Fruit fly (Drosophila melanogaster) whole organism, embryonic: Measurements from ENCODE around the gene CG42494.

ENCODE experiments used
- Aef1 ChIP-seq: fragments of 200-800 bp; sonication (Bioruptor generic); IDR thresholded peaks from 3 replicates; pipeline ENCODE4 v1.3.6; 2022; ENCODE audit warnings: missing biosample characterization, missing genetic modification characterization
- Atf3 ChIP-seq: fragments of 200-800 bp; sonication (Bioruptor generic); optimal IDR thresholded peaks from 3 replicates; lab custom pipeline; 2016; ENCODE audit warnings: missing biosample characterization, missing genetic modification characterization
- CG11456 ChIP-seq: fragments of 200-800 bp; sonication (Bioruptor generic); IDR thresholded peaks from 3 replicates; pipeline ENCODE4 v1.3.6; 2022; ENCODE audit warnings: missing biosample characterization, missing genetic modification characterization
- CG11695 ChIP-seq: fragments of 200-800 bp; sonication (Bioruptor generic); IDR thresholded peaks from 3 replicates; pipeline ENCODE4 v1.3.6; 2022; ENCODE audit warnings: missing biosample characterization, missing genetic modification characterization
- CG12659 ChIP-seq: fragments of 200-800 bp; sonication (Bioruptor generic); optimal IDR thresholded peaks from 3 replicates; lab custom pipeline; 2017; ENCODE audit warnings: mild to moderate bottlenecking, missing biosample characterization, missing genetic modification reagents, missing genetic modification characterization
- CG12942 ChIP-seq: fragments of 200-800 bp; sonication (Bioruptor generic); optimal IDR thresholded peaks from 3 replicates; lab custom pipeline; 2016; ENCODE audit warnings: missing biosample characterization, missing genetic modification characterization
- CG13287 ChIP-seq: fragments of 200-800 bp; sonication (Bioruptor generic); IDR thresholded peaks from 2 replicates; pipeline ENCODE4 v1.3.6; 2022; ENCODE audit warnings: missing biosample characterization, missing genetic modification characterization; ENCODE audit not compliant: partially characterized antibody
- CG13894 ChIP-seq: fragments of 200-800 bp; sonication (Bioruptor generic); optimal IDR thresholded peaks from 3 replicates; lab custom pipeline; 2018; ENCODE audit warnings: missing biosample characterization, mild to moderate bottlenecking, missing genetic modification characterization, moderate library complexity
- CG14014 ChIP-seq: fragments of 200-800 bp; sonication (Bioruptor generic); IDR thresholded peaks from 2 replicates; pipeline ENCODE4 v1.3.6; 2022; ENCODE audit warnings: missing biosample characterization, missing genetic modification characterization
- CG1602 ChIP-seq: fragments of 200-800 bp; sonication (Bioruptor generic); optimal IDR thresholded peaks from 3 replicates; lab custom pipeline; 2016; ENCODE audit warnings: missing biosample characterization, missing genetic modification characterization
- CG16815 ChIP-seq: fragments of 200-800 bp; sonication (Bioruptor generic); optimal IDR thresholded peaks from 3 replicates; lab custom pipeline; 2017; ENCODE audit warnings: missing biosample characterization, mild to moderate bottlenecking, missing genetic modification characterization
- CG18011 ChIP-seq: fragments of 200-800 bp; sonication (Bioruptor generic); optimal IDR thresholded peaks from 2 replicates; lab custom pipeline; 2017; ENCODE audit warnings: missing biosample characterization, missing genetic modification characterization, mild to moderate bottlenecking, moderate library complexity, missing genotype
- CG2116 ChIP-seq: fragments of 200-800 bp; sonication (Bioruptor generic); optimal IDR thresholded peaks from 3 replicates; lab custom pipeline; 2018; ENCODE audit warnings: missing biosample characterization, mild to moderate bottlenecking, missing genetic modification characterization
- CG2129 ChIP-seq: fragments of 200-800 bp; sonication (Bioruptor generic); IDR thresholded peaks from 2 replicates; pipeline ENCODE4 v1.3.6; 2022; ENCODE audit warnings: missing biosample characterization, missing genetic modification characterization; ENCODE audit not compliant: partially characterized antibody
- CG30403 ChIP-seq: fragments of 200-800 bp; sonication (Bioruptor generic); optimal IDR thresholded peaks from 3 replicates; lab custom pipeline; 2016; ENCODE audit warnings: missing biosample characterization, missing genetic modification characterization
- CG31365 ChIP-seq: fragments of 200-800 bp; sonication (Bioruptor generic); optimal IDR thresholded peaks from 2 replicates; lab custom pipeline; 2018; ENCODE audit warnings: missing biosample characterization, mild to moderate bottlenecking, missing genetic modification characterization
- CG33557 ChIP-seq: fragments of 200-800 bp; sonication (Bioruptor generic); optimal IDR thresholded peaks from 2 replicates; lab custom pipeline; 2019; ENCODE audit warnings: missing biosample characterization, mild to moderate bottlenecking, missing genetic modification characterization, moderate library complexity
- CG4328 ChIP-seq: fragments of 200-800 bp; sonication (Bioruptor generic); optimal IDR thresholded peaks from 3 replicates; lab custom pipeline; 2017; ENCODE audit warnings: missing biosample characterization, missing genetic modification reagents, missing genetic modification characterization
- CG4404 ChIP-seq: fragments of 200-800 bp; sonication (Bioruptor generic); IDR thresholded peaks from 2 replicates; pipeline ENCODE4 v1.3.6; 2022; ENCODE audit warnings: missing biosample characterization, missing genetic modification characterization
- CG4707 ChIP-seq: fragments of 200-800 bp; sonication (Bioruptor generic); optimal IDR thresholded peaks from 2 replicates; lab custom pipeline; 2018; ENCODE audit warnings: missing biosample characterization, mild to moderate bottlenecking, missing genetic modification characterization, moderate library complexity
- CG6254 ChIP-seq: fragments of 200-800 bp; sonication (Bioruptor generic); optimal IDR thresholded peaks from 3 replicates; lab custom pipeline; 2017; ENCODE audit warnings: mild to moderate bottlenecking, missing biosample characterization, missing genetic modification reagents, missing genetic modification characterization
- CG6272 ChIP-seq: fragments of 200-800 bp; sonication (Bioruptor generic); IDR thresholded peaks from 2 replicates; pipeline ENCODE4 v1.3.6; 2022; ENCODE audit warnings: missing biosample characterization, missing genetic modification characterization
- CG7271 ChIP-seq: fragments of 200-800 bp; sonication (Bioruptor generic); optimal IDR thresholded peaks from 2 replicates; lab custom pipeline; 2018; ENCODE audit warnings: missing biosample characterization, mild to moderate bottlenecking, missing genetic modification characterization, moderate library complexity
- CG7745 ChIP-seq: fragments of 200-800 bp; sonication (Bioruptor generic); optimal IDR thresholded peaks from 2 replicates; lab custom pipeline; 2018; ENCODE audit warnings: missing biosample characterization, mild to moderate bottlenecking, missing genetic modification characterization, moderate library complexity
- CG7786 ChIP-seq: fragments of 200-800 bp; sonication (Bioruptor generic); optimal IDR thresholded peaks from 2 replicates; lab custom pipeline; 2016; ENCODE audit warnings: missing biosample characterization, missing genetic modification characterization
- D ChIP-seq, 2 experiments: fragments of 200-800 bp in 1 of 2; fragments of >200 bp in 1 of 2; sonication (Bioruptor generic) in 1 of 2; optimal IDR thresholded peaks; 2 replicates in 1 of 2; 3 replicates in 1 of 2; lab custom pipeline; 2017; ENCODE audit warnings: mild to moderate bottlenecking in 1 of 2, missing biosample characterization in 1 of 2, missing genetic modification characterization in 1 of 2, missing genetic modification reagents in 1 of 2
- Doc3 ChIP-seq: fragments of 200-800 bp; sonication (Bioruptor generic); IDR thresholded peaks from 3 replicates; pipeline ENCODE4 v1.3.6; 2022; ENCODE audit warnings: missing biosample characterization, missing genetic modification characterization; ENCODE audit not compliant: partially characterized antibody
- Dp ChIP-seq: fragments of 200-800 bp; sonication (Bioruptor generic); optimal IDR thresholded peaks from 2 replicates; lab custom pipeline; 2018; ENCODE audit warnings: missing biosample characterization, mild to moderate bottlenecking, missing genetic modification characterization, moderate library complexity
- GATAe ChIP-seq: fragments of 200-800 bp; sonication (Bioruptor generic); conservative IDR thresholded peaks from 2 replicates; pipeline ENCODE4 v1.3.6; 2022; ENCODE audit warnings: missing biosample characterization, missing genetic modification characterization
- Gsc ChIP-seq: fragments of 200-800 bp; sonication (Bioruptor generic); IDR thresholded peaks from 2 replicates; pipeline ENCODE4 v1.3.6; 2022; ENCODE audit warnings: missing biosample characterization, missing genetic modification characterization
- Hr39 ChIP-seq: fragments of >200 bp; optimal IDR thresholded peaks from 2 replicates; lab custom pipeline; 2017
- Med ChIP-seq: fragments of 200-800 bp; sonication (Bioruptor generic); peaks from one replicate; lab custom pipeline; 2016; ENCODE audit warnings: missing biosample characterization, missing genetic modification characterization, mild to moderate bottlenecking, inconsistent platforms, moderate library complexity
- Optix ChIP-seq: fragments of 200-800 bp; sonication (Bioruptor generic); IDR thresholded peaks from 3 replicates; pipeline ENCODE4 v1.3.6; 2022; ENCODE audit warnings: missing biosample characterization, missing genetic modification characterization
- Ptx1 ChIP-seq: fragments of 200-800 bp; sonication (Bioruptor generic); IDR thresholded peaks from 2 replicates; pipeline ENCODE4 v1.3.6; 2022; ENCODE audit warnings: missing biosample characterization, missing genetic modification characterization
- bsh ChIP-seq, 2 experiments: fragments of 200-800 bp; sonication (Bioruptor generic); optimal IDR thresholded peaks; 2 replicates each; lab custom pipeline; 2017 to 2018; ENCODE audit warnings: mild to moderate bottlenecking in 2 of 2, missing biosample characterization in 2 of 2, missing genetic modification characterization in 2 of 2, moderate library complexity in 1 of 2
- chinmo ChIP-seq: fragments of 200-800 bp; sonication (Bioruptor generic); IDR thresholded peaks from 4 replicates; pipeline ENCODE4 v1.3.6; 2022; ENCODE audit warnings: missing biosample characterization, missing genetic modification characterization; ENCODE audit not compliant: partially characterized antibody
- ci ChIP-seq: fragments of 200-800 bp; sonication (Bioruptor generic); IDR thresholded peaks from 3 replicates; pipeline ENCODE4 v1.3.6; 2022; ENCODE audit warnings: missing biosample characterization, missing genetic modification characterization
- crp ChIP-seq, 2 experiments: fragments of 200-800 bp; sonication (Bioruptor generic); optimal IDR thresholded peaks; 2 replicates in 1 of 2; 3 replicates in 1 of 2; lab custom pipeline; 2017; ENCODE audit warnings: missing biosample characterization in 2 of 2, missing genetic modification characterization in 2 of 2, mild to moderate bottlenecking in 1 of 2, moderate library complexity in 1 of 2
- gcm ChIP-seq: fragments of 200-800 bp; sonication (Bioruptor generic); optimal IDR thresholded peaks from 2 replicates; lab custom pipeline; 2019; ENCODE audit warnings: missing biosample characterization, mild to moderate bottlenecking, missing genetic modification characterization, moderate library complexity
- hbn ChIP-seq: fragments of 200-800 bp; sonication (Bioruptor generic); IDR thresholded peaks from 2 replicates; pipeline ENCODE4 v1.3.6; 2022; ENCODE audit warnings: missing biosample characterization, missing genetic modification characterization; ENCODE audit not compliant: partially characterized antibody
- maf-S ChIP-seq: fragments of 200-800 bp; sonication (Bioruptor generic); optimal IDR thresholded peaks from 2 replicates; lab custom pipeline; 2016; ENCODE audit warnings: missing biosample characterization, missing genetic modification characterization
- odd ChIP-seq: fragments of 200-800 bp; sonication (Bioruptor generic); optimal IDR thresholded peaks from 2 replicates; lab custom pipeline; 2017; ENCODE audit warnings: missing biosample characterization, mild to moderate bottlenecking, missing genetic modification characterization
- sens-2 ChIP-seq: fragments of 200-800 bp; sonication (Bioruptor generic); IDR thresholded peaks from 2 replicates; pipeline ENCODE4 v1.3.6; 2022; ENCODE audit warnings: missing biosample characterization, missing genetic modification characterization
- trem ChIP-seq: fragments of 200-800 bp; optimal IDR thresholded peaks from 3 replicates; lab custom pipeline; 2019; ENCODE audit warnings: missing biosample characterization, mild to moderate bottlenecking, missing genetic modification characterization, moderate library complexity
- unc-4 ChIP-seq: fragments of 200-800 bp; sonication (Bioruptor generic); IDR thresholded peaks from 2 replicates; pipeline ENCODE4 v1.3.6; 2022; ENCODE audit warnings: missing biosample characterization, missing genetic modification characterization; ENCODE audit not compliant: partially characterized antibody
- z ChIP-seq: fragments of 200-800 bp; sonication (Bioruptor generic); IDR thresholded peaks from 3 replicates; pipeline ENCODE4 v1.3.6; 2022; ENCODE audit warnings: missing biosample characterization, missing genetic modification characterization

CG42494 gene

DNA sequence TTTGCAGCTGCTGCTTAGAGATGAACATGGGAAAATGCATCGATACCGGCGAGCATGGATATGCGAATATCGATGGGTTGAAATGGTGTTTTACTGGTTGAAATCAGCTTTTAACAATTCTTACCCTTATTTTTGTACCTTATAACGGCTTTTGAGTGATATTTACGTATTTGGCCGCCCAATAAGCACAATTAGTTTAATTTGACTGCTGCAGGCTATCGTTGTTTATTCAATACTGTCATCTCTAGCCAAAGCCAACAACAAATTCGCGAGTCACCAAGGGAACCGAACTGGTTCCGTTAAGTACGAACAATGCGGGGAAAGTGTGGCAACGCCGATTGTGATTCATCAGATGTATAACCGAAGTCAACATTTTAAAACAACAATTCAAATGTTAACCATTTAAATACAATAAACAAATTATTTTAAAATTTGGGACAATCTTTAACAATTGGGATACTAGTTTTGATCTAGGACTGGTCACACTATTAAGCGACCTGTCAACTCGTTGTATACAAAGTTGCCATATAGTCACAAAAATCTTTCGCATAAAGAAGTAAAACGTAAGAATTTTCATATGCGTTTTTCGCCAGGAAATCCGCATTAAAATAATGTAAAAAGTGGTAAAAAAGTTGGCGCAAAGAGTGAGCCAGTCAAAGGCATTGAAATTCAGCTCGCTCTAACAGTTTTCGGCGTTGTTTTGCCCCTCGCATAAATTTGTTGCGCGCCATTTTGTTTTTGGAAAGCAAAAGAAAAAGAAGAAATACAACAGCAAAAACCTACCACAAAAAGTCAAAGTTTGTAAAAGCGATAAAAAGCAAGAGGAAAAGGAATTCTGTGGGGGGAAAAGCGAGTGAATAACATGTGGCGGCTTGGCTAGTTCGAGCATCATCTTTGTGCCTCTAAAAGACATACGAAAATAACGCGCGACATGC, 35.8 kb upstream of the CG42494 start, which contains the start of the genes Usp5 and BtbVII (continued):
- TF ChIP-seq CG16815 (GFP tag; lab: Kevin White, UChicago) (peak; percentile 17), CG31365 (peak; percentile 38), CG4707 (GFP tag; lab: Kevin White, UChicago) (no peak), Gsc (GFP tag; lab: Robert Waterston, UW) (no peak), CG11695 (GFP tag; lab: Robert Waterston, UW) (no peak; the same call in 2 of the 3 replicates), Hr39 (lab: Kevin White, UChicago) (no peak), CG2129 (GFP tag; lab: Robert Waterston, UW) (peak; percentile 96), odd (GFP tag; lab: Kevin White, UChicago) (no peak), unc-4 (GFP tag; lab: Robert Waterston, UW) (peak; percentile 98), CG18011 (no peak), gcm (GFP tag; lab: Kevin White, UChicago) (no peak), sens-2 (GFP tag; lab: Robert Waterston, UW) (no peak), CG1602 (peak; percentile 47), maf-S (GFP tag; lab: Kevin White, UChicago) (peak; percentile 49), GATAe (GFP tag; lab: Robert Waterston, UW) (no peak), Ptx1 (GFP tag; lab: Robert Waterston, UW) (peak; percentile 58), CG4404 (GFP tag; lab: Robert Waterston, UW) (peak; percentile 50; the same call in 1 of the 2 replicates), crp (GFP tag; optimal IDR thresholded peaks at IDR 0.05; lab: Kevin White, UChicago) (peak in 1 of 2 experiments; percentile 45), CG7745 (tag; lab: Kevin White, UChicago) (no peak), CG6254 (GFP tag; lab: Kevin White, UChicago) (no peak), chinmo (GFP tag; lab: Robert Waterston, UW) (peak; percentile 99), z (GFP tag; lab: Robert Waterston, UW) (no peak), CG4328 (GFP tag; lab: Kevin White, UChicago) (peak; percentile 29), trem (tag; lab: Kevin White, UChicago) (peak; percentile 99), CG2116 (GFP tag; lab: Kevin White, UChicago) (peak; percentile 71), CG33557 (GFP tag; lab: Kevin White, UChicago) (peak; percentile 50), CG30403 (GFP tag; lab: Kevin White, UChicago) (peak; percentile 69), D (optimal IDR thresholded peaks at IDR 0.05; lab: Kevin White, UChicago) (no peak), D (GFP tag; optimal IDR thresholded peaks at IDR 0.05; lab: Kevin White, UChicago) (peak; percentile 28), Aef1 (GFP tag; lab: Robert Waterston, UW) (peak; percentile 84), CG13894 (peak; percentile 75), Med (peak; percentile 96), Doc3 (GFP tag; lab: Robert Waterston, UW) (peak; percentile 99), ci (peak; percentile 40; the same call in 1 of the 3 replicates), CG6272 (peak; percentile 42; the same call in 1 of the 2 replicates), CG7786 (GFP tag; lab: Kevin White, UChicago) (peak; percentile 56), bsh (GFP tag; optimal IDR thresholded peaks at IDR 0.05; lab: Kevin White, UChicago) (peak in 1 of 2 experiments; percentile 51), CG12942 (peak; percentile 50), CG7271 (tag; lab: Kevin White, UChicago) (no peak), CG13287 (GFP tag; lab: Robert Waterston, UW) (peak; percentile 99), Dp (GFP tag; lab: Kevin White, UChicago) (peak; percentile 44), CG12659 (GFP tag; lab: Kevin White, UChicago) (peak; percentile 65), Atf3 (GFP tag; lab: Kevin White, UChicago) (peak; percentile 41), CG14014 (GFP tag; lab: Robert Waterston, UW) (peak; percentile 34; the same call in 1 of the 2 replicates), hbn (GFP tag; lab: Robert Waterston, UW) (peak; percentile 97), CG11456 (GFP tag; lab: Robert Waterston, UW) (no peak), Optix (GFP tag; lab: Robert Waterston, UW) (peak; percentile 33; the same call in 1 of the 3 replicates)
